Fruit fly (Drosophila melanogaster) whole organism, pupa: ENCODE data around the gene CG43292.
"Not testable (repeated sequence)": the region's sequence is repeated elsewhere in the genome, so short reads cannot be mapped to it uniquely, and the experiment has no call there.

ENCODE experiments used
- CG10348 ChIP-seq: fragments of 200-800 bp; sonication (Bioruptor generic); IDR thresholded peaks from 2 replicates; pipeline ENCODE4 v1.3.6; 2022; ENCODE audit warnings: missing biosample characterization, missing genetic modification characterization
- CG12605 ChIP-seq: fragments of 200-800 bp; sonication (Bioruptor generic); IDR thresholded peaks from 2 replicates; pipeline ENCODE4 v1.3.6; 2022; ENCODE audit warnings: missing biosample characterization, missing genetic modification characterization
- CG13204 ChIP-seq: fragments of 200-800 bp; sonication (Bioruptor generic); optimal IDR thresholded peaks from 2 replicates; lab custom pipeline; 2018; ENCODE audit warnings: missing biosample characterization, mild to moderate bottlenecking, missing genetic modification characterization, moderate library complexity
- CG14655 ChIP-seq: fragments of 200-800 bp; sonication (Bioruptor generic); optimal IDR thresholded peaks from 3 replicates; lab custom pipeline; 2017; ENCODE audit warnings: mild to moderate bottlenecking, missing biosample characterization, missing genetic modification reagents, missing genetic modification characterization
- CG15710 ChIP-seq: fragments of 200-800 bp; sonication (Bioruptor generic); optimal IDR thresholded peaks from 2 replicates; lab custom pipeline; 2018; ENCODE audit warnings: missing biosample characterization, mild to moderate bottlenecking, missing genetic modification characterization, moderate library complexity
- CG17806 ChIP-seq: fragments of 200-800 bp; sonication (Bioruptor generic); optimal IDR thresholded peaks from 2 replicates; lab custom pipeline; 2018; ENCODE audit warnings: missing biosample characterization, mild to moderate bottlenecking, missing genetic modification characterization, moderate library complexity
- CG32121 ChIP-seq: fragments of 200-800 bp; sonication (Bioruptor generic); IDR thresholded peaks from 2 replicates; pipeline ENCODE4 v1.3.6; 2022; ENCODE audit warnings: missing biosample characterization, missing genetic modification characterization
- CG34367 ChIP-seq: fragments of 200-800 bp; sonication (Bioruptor generic); optimal IDR thresholded peaks from 2 replicates; lab custom pipeline; 2018; ENCODE audit warnings: missing biosample characterization, mild to moderate bottlenecking, missing genetic modification characterization
- CG4496 ChIP-seq: fragments of 200-800 bp; sonication (Bioruptor generic); IDR thresholded peaks from 3 replicates; pipeline ENCODE4 v1.3.6; 2022; ENCODE audit warnings: missing biosample characterization, missing genetic modification characterization
- CG8159 ChIP-seq: fragments of 200-800 bp; sonication (Bioruptor generic); optimal IDR thresholded peaks from 3 replicates; lab custom pipeline; 2018; ENCODE audit warnings: missing biosample characterization, mild to moderate bottlenecking, missing genetic modification characterization, moderate library complexity
- CG8301 ChIP-seq: fragments of 200-800 bp; sonication (Bioruptor generic); optimal IDR thresholded peaks from 2 replicates; lab custom pipeline; 2018; ENCODE audit warnings: missing biosample characterization, mild to moderate bottlenecking, missing genetic modification characterization
- CG9948 ChIP-seq: fragments of 200-800 bp; sonication (Bioruptor generic); optimal IDR thresholded peaks from 2 replicates; lab custom pipeline; 2018; ENCODE audit warnings: missing biosample characterization, mild to moderate bottlenecking, missing genetic modification characterization, moderate library complexity
- D1 ChIP-seq: fragments of 200-800 bp; sonication (Bioruptor generic); optimal IDR thresholded peaks from 2 replicates; lab custom pipeline; 2018; ENCODE audit warnings: missing biosample characterization, mild to moderate bottlenecking, missing genetic modification characterization, moderate library complexity
- EcR ChIP-seq: fragments of 200-800 bp; sonication (Bioruptor generic); optimal IDR thresholded peaks from 3 replicates; lab custom pipeline; 2019; ENCODE audit warnings: missing biosample characterization, missing genetic modification characterization, mild to moderate bottlenecking, moderate library complexity, missing genetic modification reagents
- Ets98B ChIP-seq: fragments of 200-800 bp; sonication (Bioruptor generic); IDR thresholded peaks from 2 replicates; pipeline ENCODE4 v1.3.6; 2022; ENCODE audit warnings: missing biosample characterization, missing genetic modification characterization
- Pif1A ChIP-seq: fragments of 200-800 bp; sonication (Bioruptor generic); optimal IDR thresholded peaks from 3 replicates; lab custom pipeline; 2016; ENCODE audit warnings: missing biosample characterization, missing genetic modification characterization
- Pif1B ChIP-seq: fragments of 200-800 bp; sonication (Bioruptor generic); optimal IDR thresholded peaks from 3 replicates; lab custom pipeline; 2016; ENCODE audit warnings: missing biosample characterization, missing genetic modification characterization
- Snoo ChIP-seq: fragments of 200-800 bp; sonication (Bioruptor generic); optimal IDR thresholded peaks from 3 replicates; lab custom pipeline; 2017; ENCODE audit warnings: missing biosample characterization, mild to moderate bottlenecking, missing genetic modification characterization, inconsistent platforms
- fd96Ca ChIP-seq: fragments of 200-800 bp; sonication (Bioruptor generic); IDR thresholded peaks from 3 replicates; pipeline ENCODE4 v1.3.6; 2022; ENCODE audit warnings: missing biosample characterization, missing genetic modification characterization
- gl ChIP-seq: fragments of 200-800 bp; sonication (Bioruptor generic); optimal IDR thresholded peaks from 2 replicates; lab custom pipeline; 2018; ENCODE audit warnings: missing biosample characterization, mild to moderate bottlenecking, missing genetic modification characterization
- rn ChIP-seq: fragments of 200-800 bp; sonication (Bioruptor generic); IDR thresholded peaks from 2 replicates; pipeline ENCODE4 v1.3.6; 2022; ENCODE audit warnings: missing biosample characterization, missing genetic modification characterization

The CG43292 gene

DNA sequence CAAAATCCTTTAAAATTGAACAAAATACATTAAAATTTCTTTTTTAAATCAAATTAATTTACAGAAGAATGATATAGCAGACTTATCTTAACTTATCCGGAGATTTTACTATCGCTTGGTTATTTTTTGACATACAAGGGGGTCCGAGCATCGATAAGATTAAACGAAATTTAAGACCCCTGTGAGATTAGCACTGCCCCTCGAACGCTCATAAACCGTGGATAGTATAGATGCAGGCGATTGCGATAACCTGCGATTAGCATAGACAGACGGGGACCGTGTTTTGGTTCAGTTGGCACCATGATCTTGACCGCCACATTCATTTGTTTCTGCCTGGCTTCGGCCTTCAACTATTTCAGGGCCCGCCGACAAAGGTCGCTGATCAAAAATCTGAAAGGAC lies 16.2 kb downstream of the CG43292 start, which contains the start of gene Cyp316a1:
TSS of gene Cyp316a1 (plus strand) at position 301 of the 400 bp plus-strand sequence.
- TF ChIP-seq fd96Ca (GFP tag; lab: Robert Waterston, UW), result no peak
- TF ChIP-seq D1 (tag; lab: Kevin White, UChicago), result no peak
- TF ChIP-seq Pif1B, result no peak
- TF ChIP-seq CG8301 (tag; lab: Kevin White, UChicago), result no peak
- no peak for TF ChIP-seq CG4496 (GFP tag; lab: Robert Waterston, UW)
- TF ChIP-seq CG12605 (GFP tag; lab: Robert Waterston, UW), result no peak
- TF ChIP-seq Pif1A (GFP tag; lab: Kevin White, UChicago), result no peak
- no peak for TF ChIP-seq EcR (GFP tag; lab: Kevin White, UChicago)
- TF ChIP-seq Snoo (tag; lab: Kevin White, UChicago), result no peak
- TF ChIP-seq CG9948 (tag; lab: Kevin White, UChicago), result no peak
- no peak for TF ChIP-seq CG32121 (GFP tag; lab: Robert Waterston, UW)
- TF ChIP-seq CG15710 (tag; lab: Kevin White, UChicago), result no peak
- TF ChIP-seq rn, result no peak
- no peak for TF ChIP-seq CG10348 (GFP tag; lab: Robert Waterston, UW)
- no peak for TF ChIP-seq gl
- no peak for TF ChIP-seq CG17806 (tag; lab: Kevin White, UChicago)

DNA sequence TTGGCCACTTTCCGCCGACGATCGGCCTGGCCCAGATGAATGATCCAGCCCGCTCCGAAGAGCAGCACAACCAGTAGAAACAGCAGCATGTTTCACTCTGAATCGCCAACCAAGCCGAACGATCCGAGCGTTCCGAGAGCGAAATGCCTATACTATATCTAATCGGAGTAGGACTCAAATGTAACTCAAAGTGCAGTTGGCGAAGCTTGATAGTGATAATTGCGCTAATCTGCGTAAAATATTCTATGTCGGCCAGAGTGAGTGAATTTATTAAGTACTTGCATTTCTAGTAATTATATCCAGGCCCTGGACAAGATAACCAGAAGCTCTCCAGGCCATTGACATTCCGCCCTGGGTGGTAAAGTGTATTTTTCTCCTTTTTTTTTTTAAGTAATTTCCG lies 20.7 kb downstream of the CG43292 start, which contains the start of gene Cyp4d8:
TSS of gene Cyp4d8 (minus strand) at position 101 of the 400 bp plus-strand sequence.
- TF ChIP-seq CG9948 (tag; lab: Kevin White, UChicago), result no peak
- no peak for TF ChIP-seq CG10348 (GFP tag; lab: Robert Waterston, UW)
- no peak for TF ChIP-seq rn
- TF ChIP-seq CG14655 (GFP tag; lab: Kevin White, UChicago), result no peak
- no peak for TF ChIP-seq Pif1B
- TF ChIP-seq CG8301 (tag; lab: Kevin White, UChicago), result no peak
- TF ChIP-seq Pif1A (GFP tag; lab: Kevin White, UChicago), result no peak
- TF ChIP-seq CG17806 (tag; lab: Kevin White, UChicago), result no peak
- TF ChIP-seq CG8159, result no peak
- TF ChIP-seq gl, result no peak
- TF ChIP-seq CG32121 (GFP tag; lab: Robert Waterston, UW), result no peak
- TF ChIP-seq, all 21 proteins: peak for 0

DNA sequence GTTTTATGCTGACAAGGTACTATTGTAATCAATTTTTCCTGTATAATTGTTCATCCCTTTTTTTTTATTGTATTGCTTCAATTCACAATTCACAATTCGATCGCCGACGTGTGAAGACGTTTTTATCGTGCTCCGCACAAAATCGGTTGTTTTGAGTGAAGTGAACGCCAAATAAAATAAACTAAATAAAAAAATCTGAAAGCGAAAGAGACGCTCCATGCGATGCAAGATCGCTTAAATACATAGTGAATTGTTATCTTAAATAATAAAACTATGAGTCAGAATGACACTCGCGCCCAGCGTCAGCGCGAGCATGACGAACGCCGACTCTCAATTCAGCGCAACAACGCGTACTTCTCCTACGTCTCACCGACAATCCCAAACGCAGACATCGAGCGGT lies 23.4 kb downstream of the CG43292 start, which contains the start of gene CG8539:
TSS of gene CG8539 (minus strand) at position 101 of the 400 bp plus-strand sequence.
- TF ChIP-seq rn; Snoo (tag; lab: Kevin White, UChicago); CG10348 (GFP tag; lab: Robert Waterston, UW): not testable (repeated sequence)

DNA sequence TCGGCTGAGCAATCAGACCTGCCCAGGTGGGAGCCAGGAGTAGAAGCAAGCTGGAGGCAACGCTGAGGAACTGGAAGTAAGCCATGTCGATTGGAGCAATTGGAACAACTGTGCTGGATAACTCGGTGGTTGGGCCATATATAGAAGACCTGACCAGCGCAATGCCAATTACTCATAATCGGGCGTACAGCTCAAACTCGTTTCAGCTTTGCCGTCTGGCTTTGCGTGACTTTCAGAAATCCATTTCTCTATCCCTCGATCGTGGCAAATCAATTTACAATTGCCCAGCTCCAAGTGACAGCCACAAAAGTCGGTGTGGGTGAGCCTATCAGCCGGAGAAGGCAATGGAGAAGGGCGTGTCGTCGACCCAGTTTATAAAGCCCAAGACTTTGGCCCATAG lies 30.7 kb downstream of the CG43292 start, which contains the start of gene CG7548:
TSS of gene CG7548 (minus strand) at position 101 of the 400 bp plus-strand sequence.
- TF ChIP-seq CG34367 (no peak), CG14655 (GFP tag; lab: Kevin White, UChicago) (no peak), CG17806 (tag; lab: Kevin White, UChicago) (no peak), Ets98B (no peak), CG8301 (tag; lab: Kevin White, UChicago) (no peak), CG32121 (GFP tag; lab: Robert Waterston, UW) (no peak), CG13204 (no peak), CG8159 (no peak), CG4496 (GFP tag; lab: Robert Waterston, UW) (no peak), CG9948 (tag; lab: Kevin White, UChicago) (no peak), Pif1A (GFP tag; lab: Kevin White, UChicago) (no peak), D1 (tag; lab: Kevin White, UChicago) (no peak), gl (no peak), EcR (GFP tag; lab: Kevin White, UChicago) (no peak), Pif1B (no peak), CG15710 (tag; lab: Kevin White, UChicago) (no peak), fd96Ca (GFP tag; lab: Robert Waterston, UW) (no peak), CG12605 (GFP tag; lab: Robert Waterston, UW) (no peak), CG10348 (GFP tag; lab: Robert Waterston, UW) (no peak), rn (no peak)

DNA sequence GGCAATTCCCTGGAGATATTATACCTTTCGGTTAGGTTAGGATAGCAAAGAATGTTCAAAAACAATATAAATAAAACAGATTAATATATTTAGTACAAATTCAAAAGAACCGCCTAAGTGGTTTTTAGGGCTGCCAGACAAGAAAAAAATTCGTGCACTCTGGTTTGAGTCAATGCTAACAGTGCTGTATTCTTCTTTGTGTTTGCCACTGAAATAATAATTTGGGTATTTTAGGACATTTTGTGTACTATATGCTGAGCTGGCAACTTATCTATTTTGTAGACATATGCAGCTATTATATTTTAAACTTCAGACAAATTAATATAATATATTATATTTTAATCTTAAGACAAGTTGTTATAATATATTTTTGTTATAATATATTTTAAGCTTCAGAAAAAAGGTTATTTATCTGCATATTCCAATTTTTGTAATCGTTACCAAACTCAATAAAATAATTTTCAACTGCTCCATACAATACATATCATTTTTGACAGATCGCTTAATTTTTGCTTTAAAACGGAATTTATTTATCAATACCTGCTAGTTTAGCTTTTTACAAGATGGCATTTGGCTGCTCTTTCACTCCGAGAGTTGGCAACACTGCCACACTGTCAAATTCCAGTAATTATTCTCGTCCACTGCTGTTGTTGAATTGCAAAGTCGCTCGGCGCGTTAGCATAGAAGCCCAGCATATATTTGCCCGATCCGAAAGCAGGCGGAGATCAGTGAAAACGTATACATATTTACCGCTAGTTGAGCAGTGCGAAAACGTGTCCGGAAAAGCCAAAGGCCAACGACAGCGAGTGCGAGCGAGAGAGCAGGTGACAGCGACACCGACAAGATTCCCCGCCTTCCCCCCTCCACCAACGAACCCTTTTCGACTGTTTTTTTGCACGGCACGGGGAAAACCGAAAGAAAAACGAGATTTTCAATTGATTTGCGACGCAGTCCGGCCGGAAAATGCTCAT lies 35.3 kb downstream of the CG43292 start, which contains the start of gene CG7546:
TSS of gene CG7546 (plus strand) at position 573 of the 971 bp plus-strand sequence.
- TF ChIP-seq CG14655 (GFP tag; lab: Kevin White, UChicago) (no peak), CG15710 (tag; lab: Kevin White, UChicago) (peak; percentile 38), rn (no peak), CG8301 (tag; lab: Kevin White, UChicago) (no peak), CG12605 (GFP tag; lab: Robert Waterston, UW) (no peak), CG32121 (GFP tag; lab: Robert Waterston, UW) (no peak), fd96Ca (GFP tag; lab: Robert Waterston, UW) (peak; percentile 13; the same call in 1 of the 3 replicates), CG4496 (GFP tag; lab: Robert Waterston, UW) (0 out of 3 replicates have a peak, but pooled peaks have one; percentile 26), Pif1A (GFP tag; lab: Kevin White, UChicago) (no peak), CG34367 (no peak), CG8159 (peak; percentile 56), D1 (tag; lab: Kevin White, UChicago) (no peak), Snoo (tag; lab: Kevin White, UChicago) (no peak), EcR (GFP tag; lab: Kevin White, UChicago) (peak; percentile 56), Pif1B (no peak), CG9948 (tag; lab: Kevin White, UChicago) (no peak), Ets98B (no peak), CG10348 (GFP tag; lab: Robert Waterston, UW) (no peak), CG17806 (tag; lab: Kevin White, UChicago) (no peak), CG13204 (peak; percentile 26), gl (no peak)
